Fruit fly (Drosophila melanogaster): ENCODE data around the gene ppk19.

- TF ChIP-seq CG9215 (GFP tag; IDR thresholded peaks at IDR 0.05) (no peak), fd96Cb (tag; optimal IDR thresholded peaks at IDR 0.05) (no peak), CG3838 (GFP tag; optimal IDR thresholded peaks at IDR 0.05) (no peak), CG15073 (GFP tag; optimal IDR thresholded peaks at IDR 0.05) (no peak), lab (GFP tag; optimal IDR thresholded peaks at IDR 0.05) (no peak), Sry-β (GFP tag; optimal IDR thresholded peaks at IDR 0.05) (no peak)
Observed at dm6 chr3R:29692009-29692641, 19.9 kb downstream of the ppk19 start, which contains the start of gene dmrt99B.

Measured in whole organism, embryonic.